Worm (Caenorhabditis elegans) whole organism, L3 larva: ENCODE results near the gene sptl-2.

Experiments
- ZK546.5 ChIP-seq: sonication (generic microtip); optimal IDR thresholded peaks from 2 replicates; lab custom pipeline; 2017; ENCODE audit warnings: missing biosample characterization, missing genetic modification characterization
- ceh-28 ChIP-seq: fragments of 150-350 bp; optimal IDR thresholded peaks from 2 replicates; lab custom pipeline; 2014; ENCODE audit warnings: missing biosample characterization, missing genetic modification reagents, missing genetic modification characterization
- ceh-9 ChIP-seq: sonication (generic microtip); optimal IDR thresholded peaks from 2 replicates; lab custom pipeline; 2018; ENCODE audit warnings: missing biosample characterization, missing genetic modification characterization
- egl-27 ChIP-seq: sonication (generic microtip); optimal IDR thresholded peaks from 4 replicates; lab custom pipeline; 2017; ENCODE audit warnings: missing biosample characterization, missing genetic modification reagents, missing genetic modification characterization
- fos-1 ChIP-seq: fragments of 150-350 bp; optimal IDR thresholded peaks from 2 replicates; lab custom pipeline; 2014; ENCODE audit warnings: missing biosample characterization, missing genetic modification characterization
- mdl-1 ChIP-seq: fragments of 150-350 bp; optimal IDR thresholded peaks from 2 replicates; lab custom pipeline; 2014; ENCODE audit warnings: missing biosample characterization, missing genetic modification characterization
- skn-1 ChIP-seq: fragments of 150-350 bp; optimal IDR thresholded peaks from 2 replicates; lab custom pipeline; 2014; ENCODE audit warnings: missing biosample characterization, missing genetic modification characterization
- unc-62 ChIP-seq: fragments of 150-350 bp; sonication (generic microtip); optimal IDR thresholded peaks from 4 replicates; lab custom pipeline; 2014; ENCODE audit warnings: missing biosample characterization, missing genetic modification reagents, missing genetic modification characterization
- ztf-11 ChIP-seq: fragments of 150-350 bp; optimal IDR thresholded peaks from 2 replicates; lab custom pipeline; 2014; ENCODE audit warnings: missing biosample characterization, missing genetic modification characterization
- ztf-4 ChIP-seq: fragments of 150-350 bp; optimal IDR thresholded peaks from 2 replicates; lab custom pipeline; 2014; ENCODE audit warnings: missing biosample characterization, missing genetic modification characterization

DNA sequence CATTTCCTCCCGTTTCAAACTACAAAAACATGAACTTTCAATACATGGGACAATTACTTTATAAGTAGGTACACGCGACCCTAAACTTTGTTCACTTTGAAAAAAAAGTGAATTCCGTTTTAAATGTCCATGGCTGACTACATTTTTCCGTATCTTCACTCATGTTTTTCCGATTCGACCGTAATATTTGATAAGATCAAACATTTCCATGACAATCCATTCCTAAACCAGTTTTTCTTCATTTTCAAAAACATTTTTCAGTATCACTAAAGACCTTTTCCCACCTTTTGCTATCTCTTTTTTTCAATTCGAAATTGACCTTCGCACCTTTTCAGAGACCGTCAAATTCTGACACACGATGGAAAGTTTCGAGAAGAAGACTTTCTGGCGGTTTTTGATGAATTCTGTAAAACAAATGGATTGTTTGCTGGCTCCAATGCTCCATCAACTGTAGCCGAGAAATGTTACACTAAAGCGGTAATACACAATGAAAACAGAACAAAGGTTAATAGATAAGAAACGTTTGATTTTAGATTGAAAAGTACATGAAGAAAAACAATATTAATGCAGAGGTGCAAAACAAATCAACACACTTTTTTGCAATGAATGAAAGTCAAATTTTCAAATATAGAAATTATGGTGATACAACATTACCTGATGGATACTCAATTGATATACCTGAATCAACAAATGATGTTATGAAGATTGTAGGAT, 10.6 kb downstream of the sptl-2 start:
- TF ChIP-seq skn-1 (no peak), ztf-11 (tag; lab: Kevin White, UChicago) (no peak), ceh-28 (no peak), ztf-4 (no peak), egl-27 (tag; lab: Kevin White, UChicago) (no peak), ZK546.5 (tag; lab: Kevin White, UChicago) (no peak), mdl-1 (tag; lab: Kevin White, UChicago) (no peak), unc-62 (no peak), ceh-9 (no peak), fos-1 (no peak)
